Worm (Caenorhabditis elegans): ENCODE measurements around the gene ser-7.

ser-7 gene

DNA sequence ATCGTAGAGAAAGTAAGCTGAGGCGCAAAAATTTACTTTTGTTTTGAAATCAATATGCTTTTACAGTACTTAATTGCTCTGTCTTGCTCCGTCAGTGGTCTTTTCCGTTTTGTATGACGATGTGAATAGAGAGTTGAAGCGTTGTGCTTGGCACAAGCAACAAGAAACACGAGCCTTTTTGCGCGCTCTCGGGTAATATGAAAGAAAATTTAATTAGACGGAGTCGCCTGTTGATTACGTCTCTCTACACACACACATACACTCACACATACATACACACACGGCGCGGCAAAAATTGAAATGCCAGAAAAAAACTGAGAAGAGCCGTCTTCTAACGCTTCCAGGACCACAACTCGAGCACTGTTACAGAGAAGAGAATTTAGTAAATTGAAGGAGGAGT, 56.5 kb downstream of the ser-7 start:
- no peak for TF ChIP-seq Y79H2A.3 (GFP tag; conservative IDR thresholded peaks at IDR 0.05)
- TF ChIP-seq lsl-1 (GFP tag; optimal IDR thresholded peaks at IDR 0.05): no peak
- TF ChIP-seq mel-28 (tag; optimal IDR thresholded peaks at IDR 0.05; ENCODE audit: borderline replicate concordance): no peak
- TF ChIP-seq egl-44 (GFP tag; IDR thresholded peaks at IDR 0.05): no peak
- TF ChIP-seq aptf-3 (GFP tag; IDR thresholded peaks at IDR 0.05): no peak

DNA sequence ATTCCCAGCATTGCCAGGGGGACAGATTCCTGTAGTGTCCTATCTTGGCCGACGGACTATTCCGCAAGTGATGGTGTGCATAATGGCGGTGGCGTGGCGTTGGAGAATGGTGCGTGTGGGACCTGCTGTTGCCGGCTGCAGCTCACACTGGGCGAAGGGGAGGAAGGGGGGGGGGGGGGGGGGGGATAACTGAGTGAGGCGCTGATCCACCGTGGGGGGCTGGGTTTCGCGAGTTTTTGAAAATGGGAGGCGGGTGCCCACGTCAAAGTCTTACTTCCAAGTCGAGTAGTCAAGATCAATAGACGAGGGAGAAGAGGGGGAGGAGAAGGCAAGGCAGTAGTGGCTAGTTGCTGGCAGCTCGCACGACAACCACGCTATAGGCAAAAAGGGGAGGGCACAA, 58.0 kb downstream of the ser-7 start:
- TF ChIP-seq Y95B8A.8 (GFP tag; IDR thresholded peaks at IDR 0.05) (no peak), snpc-1.3 (tag; optimal IDR thresholded peaks at IDR 0.05; ENCODE audit: insufficient read depth) (no peak), T07F8.4 (tag; optimal IDR thresholded peaks at IDR 0.05) (no peak), mcd-1 (GFP tag; IDR thresholded peaks at IDR 0.05) (peak; percentile 24; the same call in 1 of the 2 replicates), nfyb-1 (GFP tag; IDR thresholded peaks at IDR 0.05) (no peak), K12H6.12 (tag; optimal IDR thresholded peaks at IDR 0.05) (no peak), lin-26 (GFP tag; IDR thresholded peaks at IDR 0.05) (0 out of 2 replicates have a peak, but pooled peaks have one; percentile 51), F10E7.11 (tag; optimal IDR thresholded peaks at IDR 0.05) (peak; percentile 56), zim-3 (tag; optimal IDR thresholded peaks at IDR 0.05) (no peak), egrh-3 (GFP tag; IDR thresholded peaks at IDR 0.05) (peak; percentile 95), hlh-26 (GFP tag; conservative IDR thresholded peaks at IDR 0.05) (no peak), ZK185.1 (tag; optimal IDR thresholded peaks at IDR 0.05; ENCODE audit: poor library complexity, severe bottlenecking) (no peak), nhr-179 (tag; optimal IDR thresholded peaks at IDR 0.05) (no peak), C17E4.6 (GFP tag; IDR thresholded peaks at IDR 0.05) (0 out of 2 replicates have a peak, but pooled peaks have one; percentile 20), nhr-80 (tag; optimal IDR thresholded peaks at IDR 0.05) (no peak), hsf-1 (GFP tag; IDR thresholded peaks at IDR 0.05) (no peak)
